Fruit fly (Drosophila melanogaster) whole organism, pupa: ENCODE data around the gene Lrp4.
A peak's percentile ranks its signal among the peaks of the same experiment; 100 is the strongest.

Source experiments
- CG10348 ChIP-seq: fragments of 200-800 bp; sonication (Bioruptor generic); IDR thresholded peaks from 2 replicates; pipeline ENCODE4 v1.3.6; 2022; ENCODE audit warnings: missing biosample characterization, missing genetic modification characterization
- CG12605 ChIP-seq: fragments of 200-800 bp; sonication (Bioruptor generic); IDR thresholded peaks from 2 replicates; pipeline ENCODE4 v1.3.6; 2022; ENCODE audit warnings: missing biosample characterization, missing genetic modification characterization
- CG13204 ChIP-seq: fragments of 200-800 bp; sonication (Bioruptor generic); optimal IDR thresholded peaks from 2 replicates; lab custom pipeline; 2018; ENCODE audit warnings: missing biosample characterization, mild to moderate bottlenecking, missing genetic modification characterization, moderate library complexity
- CG14655 ChIP-seq: fragments of 200-800 bp; sonication (Bioruptor generic); optimal IDR thresholded peaks from 3 replicates; lab custom pipeline; 2017; ENCODE audit warnings: mild to moderate bottlenecking, missing biosample characterization, missing genetic modification reagents, missing genetic modification characterization
- CG15710 ChIP-seq: fragments of 200-800 bp; sonication (Bioruptor generic); optimal IDR thresholded peaks from 2 replicates; lab custom pipeline; 2018; ENCODE audit warnings: missing biosample characterization, mild to moderate bottlenecking, missing genetic modification characterization, moderate library complexity
- CG17806 ChIP-seq: fragments of 200-800 bp; sonication (Bioruptor generic); optimal IDR thresholded peaks from 2 replicates; lab custom pipeline; 2018; ENCODE audit warnings: missing biosample characterization, mild to moderate bottlenecking, missing genetic modification characterization, moderate library complexity
- CG32121 ChIP-seq: fragments of 200-800 bp; sonication (Bioruptor generic); IDR thresholded peaks from 2 replicates; pipeline ENCODE4 v1.3.6; 2022; ENCODE audit warnings: missing biosample characterization, missing genetic modification characterization
- CG34367 ChIP-seq: fragments of 200-800 bp; sonication (Bioruptor generic); optimal IDR thresholded peaks from 2 replicates; lab custom pipeline; 2018; ENCODE audit warnings: missing biosample characterization, mild to moderate bottlenecking, missing genetic modification characterization
- CG4496 ChIP-seq: fragments of 200-800 bp; sonication (Bioruptor generic); IDR thresholded peaks from 3 replicates; pipeline ENCODE4 v1.3.6; 2022; ENCODE audit warnings: missing biosample characterization, missing genetic modification characterization
- CG8159 ChIP-seq: fragments of 200-800 bp; sonication (Bioruptor generic); optimal IDR thresholded peaks from 3 replicates; lab custom pipeline; 2018; ENCODE audit warnings: missing biosample characterization, mild to moderate bottlenecking, missing genetic modification characterization, moderate library complexity
- CG8301 ChIP-seq: fragments of 200-800 bp; sonication (Bioruptor generic); optimal IDR thresholded peaks from 2 replicates; lab custom pipeline; 2018; ENCODE audit warnings: missing biosample characterization, mild to moderate bottlenecking, missing genetic modification characterization
- CG9948 ChIP-seq: fragments of 200-800 bp; sonication (Bioruptor generic); optimal IDR thresholded peaks from 2 replicates; lab custom pipeline; 2018; ENCODE audit warnings: missing biosample characterization, mild to moderate bottlenecking, missing genetic modification characterization, moderate library complexity
- D1 ChIP-seq: fragments of 200-800 bp; sonication (Bioruptor generic); optimal IDR thresholded peaks from 2 replicates; lab custom pipeline; 2018; ENCODE audit warnings: missing biosample characterization, mild to moderate bottlenecking, missing genetic modification characterization, moderate library complexity
- EcR ChIP-seq: fragments of 200-800 bp; sonication (Bioruptor generic); optimal IDR thresholded peaks from 3 replicates; lab custom pipeline; 2019; ENCODE audit warnings: missing biosample characterization, missing genetic modification characterization, mild to moderate bottlenecking, moderate library complexity, missing genetic modification reagents
- Ets98B ChIP-seq: fragments of 200-800 bp; sonication (Bioruptor generic); IDR thresholded peaks from 2 replicates; pipeline ENCODE4 v1.3.6; 2022; ENCODE audit warnings: missing biosample characterization, missing genetic modification characterization
- Pif1A ChIP-seq: fragments of 200-800 bp; sonication (Bioruptor generic); optimal IDR thresholded peaks from 3 replicates; lab custom pipeline; 2016; ENCODE audit warnings: missing biosample characterization, missing genetic modification characterization
- Pif1B ChIP-seq: fragments of 200-800 bp; sonication (Bioruptor generic); optimal IDR thresholded peaks from 3 replicates; lab custom pipeline; 2016; ENCODE audit warnings: missing biosample characterization, missing genetic modification characterization
- Snoo ChIP-seq: fragments of 200-800 bp; sonication (Bioruptor generic); optimal IDR thresholded peaks from 3 replicates; lab custom pipeline; 2017; ENCODE audit warnings: missing biosample characterization, mild to moderate bottlenecking, missing genetic modification characterization, inconsistent platforms
- fd96Ca ChIP-seq: fragments of 200-800 bp; sonication (Bioruptor generic); IDR thresholded peaks from 3 replicates; pipeline ENCODE4 v1.3.6; 2022; ENCODE audit warnings: missing biosample characterization, missing genetic modification characterization
- gl ChIP-seq: fragments of 200-800 bp; sonication (Bioruptor generic); optimal IDR thresholded peaks from 2 replicates; lab custom pipeline; 2018; ENCODE audit warnings: missing biosample characterization, mild to moderate bottlenecking, missing genetic modification characterization
- rn ChIP-seq: fragments of 200-800 bp; sonication (Bioruptor generic); IDR thresholded peaks from 2 replicates; pipeline ENCODE4 v1.3.6; 2022; ENCODE audit warnings: missing biosample characterization, missing genetic modification characterization

The Lrp4 gene

DNA sequence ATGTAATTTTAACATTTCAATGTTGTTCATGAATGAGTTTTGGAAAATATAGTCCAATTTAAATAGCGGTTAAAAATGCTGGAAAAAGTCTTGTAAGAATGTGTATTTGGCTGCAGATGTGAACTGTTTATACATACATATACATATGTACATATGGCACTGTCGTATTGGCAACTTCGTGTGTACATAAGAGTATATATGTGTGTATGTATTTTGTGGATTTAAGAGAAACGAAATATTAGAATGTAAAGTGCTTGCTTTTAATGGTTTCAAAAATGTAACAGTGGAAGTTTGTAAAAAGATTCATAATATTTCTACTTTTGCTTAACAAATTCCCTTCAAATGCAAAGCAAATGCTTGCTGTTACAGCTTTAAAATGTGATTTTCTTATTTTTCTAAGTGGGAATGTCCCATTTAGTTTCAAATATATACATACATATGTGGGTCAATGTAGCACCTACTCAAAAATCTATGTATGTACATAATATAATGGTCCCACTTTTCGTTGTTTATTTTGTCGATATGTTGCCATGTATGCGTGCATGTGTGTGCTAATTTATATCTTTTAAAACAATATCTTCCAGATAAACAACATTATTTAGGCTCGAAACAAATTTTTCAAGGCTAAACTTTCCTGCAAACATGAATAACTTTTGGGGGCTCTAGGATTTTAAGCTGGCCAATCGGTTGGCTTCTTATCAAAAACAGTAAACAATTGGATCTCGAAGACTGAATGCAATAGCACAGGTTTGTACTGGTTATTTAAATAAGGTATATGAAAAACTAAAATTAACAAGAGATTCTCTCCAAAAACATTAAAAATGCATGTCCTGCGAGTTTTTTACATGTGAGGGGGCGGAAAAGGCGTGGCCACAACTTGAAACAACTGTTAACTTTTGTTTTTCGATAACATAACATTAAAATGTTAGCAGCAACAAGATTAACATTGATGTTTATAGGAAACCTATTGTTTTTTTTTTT, 39.6 kb upstream of the Lrp4 start:
- TF ChIP-seq CG8159 (no peak), CG4496 (GFP tag; lab: Robert Waterston, UW) (no peak), CG13204 (GFP tag; lab: Kevin White, UChicago) (no peak), CG12605 (GFP tag; lab: Robert Waterston, UW) (no peak), EcR (GFP tag; lab: Kevin White, UChicago) (no peak), Ets98B (GFP tag; lab: Robert Waterston, UW) (no peak; the same call in 1 of the 2 replicates), Pif1A (GFP tag; lab: Kevin White, UChicago) (no peak), CG8301 (no peak), CG10348 (GFP tag; lab: Robert Waterston, UW) (no peak)

- TF ChIP-seq Ets98B (GFP tag; lab: Robert Waterston, UW) (no peak), CG13204 (GFP tag; lab: Kevin White, UChicago) (no peak), CG12605 (GFP tag; lab: Robert Waterston, UW) (no peak), EcR (GFP tag; lab: Kevin White, UChicago) (peak; percentile 50), CG8159 (no peak)
These were observed 36.2 kb upstream of the Lrp4 start for dm6 chrX:15874437-15874836.

dm6 chrX:15875569-15875968, 35.1 kb upstream of the Lrp4 start:
- TF ChIP-seq Pif1A (GFP tag; lab: Kevin White, UChicago), result no peak
- no peak for TF ChIP-seq CG14655 (GFP tag; lab: Kevin White, UChicago)

DNA sequence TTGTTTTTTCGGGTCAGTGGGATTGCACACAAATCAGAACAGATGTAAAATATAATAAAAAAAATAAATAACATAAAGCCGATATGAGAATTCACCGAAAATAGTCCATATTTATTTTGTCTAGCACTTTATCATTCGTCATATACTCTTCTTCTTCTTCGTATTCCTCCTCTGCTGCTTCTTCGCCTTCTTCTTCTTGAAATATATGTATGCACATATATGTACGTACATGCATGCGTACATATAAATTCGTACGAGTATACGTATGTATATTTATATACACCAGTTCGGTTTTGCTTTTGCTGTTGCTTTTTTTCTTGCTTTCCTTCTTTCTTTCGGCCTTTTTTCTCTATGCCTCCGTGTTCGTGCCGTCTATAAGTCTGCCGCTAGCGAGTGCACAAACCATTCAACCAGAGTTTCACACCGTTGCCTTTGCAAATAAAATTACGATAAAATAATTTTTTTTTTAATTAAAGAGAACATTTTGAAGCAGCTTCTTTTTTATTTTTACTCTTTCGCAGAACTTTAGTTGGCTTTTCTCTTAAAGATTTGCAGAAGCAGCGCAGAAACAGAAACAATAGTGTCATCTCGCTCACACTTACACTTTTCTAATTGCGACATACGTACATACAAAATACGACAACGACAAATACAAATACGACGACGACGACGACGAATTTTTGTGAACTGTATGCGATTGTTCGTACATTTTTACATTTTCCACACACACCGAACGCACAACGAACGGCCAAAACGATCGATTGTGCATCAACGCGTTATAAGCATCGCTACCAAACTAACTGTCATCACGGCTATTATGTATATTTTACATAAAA, 24.0 kb upstream of the Lrp4 start:
- TF ChIP-seq gl (tag; lab: Kevin White, UChicago), result peak; percentile 97
- TF ChIP-seq rn (GFP tag; lab: Robert Waterston, UW), result peak; percentile 57
- peak; percentile 81 for TF ChIP-seq CG8301
- TF ChIP-seq EcR (GFP tag; lab: Kevin White, UChicago), result peak; percentile 65
- peak; percentile 97 for TF ChIP-seq CG12605 (GFP tag; lab: Robert Waterston, UW)
- peak; percentile 94 for TF ChIP-seq CG34367 (tag; lab: Kevin White, UChicago)
- peak; percentile 94 for TF ChIP-seq Pif1A (GFP tag; lab: Kevin White, UChicago)
- TF ChIP-seq D1 (tag; lab: Kevin White, UChicago), result no peak
- peak; percentile 94 for TF ChIP-seq Ets98B (GFP tag; lab: Robert Waterston, UW)
- peak; percentile 91 for TF ChIP-seq CG32121 (GFP tag; lab: Robert Waterston, UW)
- TF ChIP-seq fd96Ca (GFP tag; lab: Robert Waterston, UW), result peak; percentile 91
- TF ChIP-seq Pif1B (GFP tag; lab: Kevin White, UChicago), result peak; percentile 91
- TF ChIP-seq CG14655 (GFP tag; lab: Kevin White, UChicago), result peak; percentile 34
- peak; percentile 94 for TF ChIP-seq CG4496 (GFP tag; lab: Robert Waterston, UW)
- TF ChIP-seq CG17806 (tag; lab: Kevin White, UChicago), result peak; percentile 84
- peak; percentile 91 for TF ChIP-seq CG13204 (GFP tag; lab: Kevin White, UChicago)
- peak; percentile 91 for TF ChIP-seq CG15710 (tag; lab: Kevin White, UChicago)
- peak; percentile 79 for TF ChIP-seq CG9948 (tag; lab: Kevin White, UChicago)
- TF ChIP-seq Snoo (tag; lab: Kevin White, UChicago), result peak; percentile 54
- TF ChIP-seq CG8159, result peak; percentile 86
- TF ChIP-seq CG10348 (GFP tag; lab: Robert Waterston, UW), result no peak
- TF ChIP-seq, all 21 proteins: peak for 19

DNA sequence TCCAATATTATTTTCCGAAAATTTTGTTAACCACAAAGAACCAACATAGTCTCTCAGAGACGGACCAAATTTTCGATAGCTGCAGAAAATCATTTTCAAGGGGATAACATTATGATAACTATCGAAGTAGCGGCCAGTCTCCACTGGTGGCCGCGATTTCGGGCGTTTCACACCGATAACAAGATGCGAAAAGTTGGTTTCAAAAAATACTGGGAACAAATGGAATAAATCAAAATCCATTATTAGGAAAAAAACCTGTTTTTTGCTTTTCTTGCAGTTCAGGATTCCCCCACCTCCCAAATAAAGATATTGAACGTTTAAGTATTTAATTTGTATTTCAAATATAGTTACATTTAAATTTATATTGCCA, 23.4 kb upstream of the Lrp4 start, which contains the start of gene tay:
Gene tay, minus strand, starts transcription at position 65 of the 370 bp plus-strand sequence.
- TF ChIP-seq CG4496 (GFP tag; lab: Robert Waterston, UW) (peak; percentile 6; the same call in 1 of the 3 replicates), CG17806 (tag; lab: Kevin White, UChicago) (no peak), rn (GFP tag; lab: Robert Waterston, UW) (no peak)

DNA sequence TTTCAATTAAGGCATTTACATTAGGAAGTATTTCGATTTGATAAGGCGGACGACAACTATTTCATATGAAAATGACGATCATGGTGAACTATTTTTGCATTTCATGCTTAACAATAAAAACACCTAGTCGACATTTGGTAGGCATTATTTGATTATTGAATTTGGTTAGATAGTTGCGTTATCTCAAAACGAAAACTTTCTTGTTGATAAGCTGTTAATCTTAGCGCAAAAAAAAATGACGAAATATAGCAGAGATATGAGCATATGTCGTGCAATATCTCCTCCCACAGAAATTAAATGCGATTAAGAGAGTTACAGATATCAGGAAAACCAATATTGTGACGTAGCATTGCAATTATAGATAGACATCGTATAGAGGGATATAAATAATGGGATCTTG, 21.9 kb upstream of the Lrp4 start:
- TF ChIP-seq CG32121 (GFP tag; lab: Robert Waterston, UW), result no peak
- TF ChIP-seq D1 (tag; lab: Kevin White, UChicago), result no peak
- no peak for TF ChIP-seq CG10348 (GFP tag; lab: Robert Waterston, UW)
- TF ChIP-seq CG13204 (GFP tag; lab: Kevin White, UChicago), result no peak
- no peak for TF ChIP-seq CG14655 (GFP tag; lab: Kevin White, UChicago)
- no peak for TF ChIP-seq CG34367 (tag; lab: Kevin White, UChicago)
- no peak for TF ChIP-seq CG15710 (tag; lab: Kevin White, UChicago)
- no peak for TF ChIP-seq CG9948 (tag; lab: Kevin White, UChicago)
- TF ChIP-seq Pif1A (GFP tag; lab: Kevin White, UChicago), result no peak
